Fruit fly (Drosophila melanogaster) whole organism, prepupa: ENCODE data around the gene MCTS1.
A peak's percentile ranks its signal among the peaks of the same experiment; 100 is the strongest.

Source experiments
- CG16779 ChIP-seq: fragments of 200-800 bp; sonication (Bioruptor generic); optimal IDR thresholded peaks from 3 replicates; lab custom pipeline; 2017; ENCODE audit warnings: missing biosample characterization, mild to moderate bottlenecking, missing genetic modification characterization
- CG3032 ChIP-seq: fragments of 200-800 bp; optimal IDR thresholded peaks from 2 replicates; lab custom pipeline; 2019; ENCODE audit warnings: missing biosample characterization, mild to moderate bottlenecking, missing genetic modification characterization, moderate library complexity
- CG31627 ChIP-seq: fragments of 200-800 bp; sonication (Bioruptor generic); optimal IDR thresholded peaks from 3 replicates; lab custom pipeline; 2016; ENCODE audit warnings: missing biosample characterization, missing genetic modification characterization
- CG6276 ChIP-seq: fragments of 200-800 bp; sonication (Bioruptor generic); optimal IDR thresholded peaks from 2 replicates; lab custom pipeline; 2017; ENCODE audit warnings: missing biosample characterization, mild to moderate bottlenecking, missing genetic modification characterization
- CG9139 ChIP-seq: fragments of 200-800 bp; sonication (Bioruptor generic); optimal IDR thresholded peaks from 3 replicates; lab custom pipeline; 2017; ENCODE audit warnings: missing biosample characterization, mild to moderate bottlenecking, missing genetic modification characterization
- Eip93F ChIP-seq: fragments of 200-800 bp; sonication (Bioruptor generic); optimal IDR thresholded peaks from 2 replicates; lab custom pipeline; 2016; ENCODE audit warnings: missing biosample characterization, mild to moderate bottlenecking, missing genetic modification characterization
- Sox102F ChIP-seq: fragments of 200-800 bp; sonication (Bioruptor generic); optimal IDR thresholded peaks from 2 replicates; lab custom pipeline; 2016; ENCODE audit warnings: missing biosample characterization, mild to moderate bottlenecking, missing genetic modification characterization
- Sox14 ChIP-seq: fragments of 200-800 bp; sonication (Bioruptor generic); optimal IDR thresholded peaks from 3 replicates; lab custom pipeline; 2016; ENCODE audit warnings: missing biosample characterization, missing genetic modification characterization
- esn ChIP-seq: fragments of 200-800 bp; sonication (Bioruptor generic); optimal IDR thresholded peaks from 2 replicates; lab custom pipeline; 2016; ENCODE audit warnings: missing biosample characterization, mild to moderate bottlenecking, missing genetic modification characterization, moderate library complexity
- fd59A ChIP-seq: fragments of 200-800 bp; sonication (Bioruptor generic); optimal IDR thresholded peaks from 2 replicates; lab custom pipeline; 2017; ENCODE audit warnings: missing biosample characterization, mild to moderate bottlenecking, missing genetic modification characterization, missing genetic modification reagents
- fd85E ChIP-seq: fragments of 200-800 bp; sonication (Bioruptor generic); optimal IDR thresholded peaks from 3 replicates; lab custom pipeline; 2016; ENCODE audit warnings: missing biosample characterization, missing genetic modification characterization

dm6 chrX:6027846-6028245 lies 9.8 kb upstream of the MCTS1 start:
- TF ChIP-seq CG16779 (tag; lab: Kevin White, UChicago) (peak; percentile 12), fd85E (GFP tag; lab: Kevin White, UChicago) (no peak), Sox102F (GFP tag; lab: Kevin White, UChicago) (peak; percentile 25), CG31627 (GFP tag; lab: Kevin White, UChicago) (no peak), CG3032 (tag; lab: Kevin White, UChicago) (peak; percentile 76), esn (peak; percentile 47), fd59A (GFP tag; lab: Kevin White, UChicago) (peak; percentile 4), Sox14 (GFP tag; lab: Kevin White, UChicago) (peak; percentile 49), CG9139 (GFP tag; lab: Kevin White, UChicago) (peak; percentile 21), CG6276 (GFP tag; lab: Kevin White, UChicago) (no peak), Eip93F (GFP tag; lab: Kevin White, UChicago) (no peak)
